Fruit fly (Drosophila melanogaster): ENCODE measurements around the gene Osi10a.

The Osi10a gene

dm6 chr3R:6290289-6290688, 26.5 kb downstream of the Osi10a start:
- TF ChIP-seq CG32121 (GFP tag; IDR thresholded peaks at IDR 0.05), result no peak

DNA sequence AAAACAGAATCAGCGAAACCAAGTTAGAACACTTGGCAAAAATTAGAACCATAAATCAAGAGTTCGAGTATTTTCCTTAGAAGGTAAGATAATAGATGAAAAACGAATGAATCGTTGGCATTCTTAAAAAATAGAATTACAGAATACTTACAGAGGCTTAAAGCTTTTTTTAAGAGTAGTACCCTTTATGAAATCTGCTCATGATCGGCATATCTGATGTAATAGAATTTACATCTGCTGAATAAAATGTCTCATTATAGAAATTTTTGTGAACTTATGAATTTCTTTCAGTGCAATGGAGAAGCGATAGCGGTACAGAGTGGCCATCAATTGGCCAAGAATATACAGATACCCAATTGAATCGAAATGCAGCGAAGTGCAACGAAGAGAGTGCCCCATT, 27.7 kb downstream of the Osi10a start, which contains the start of gene Osi13:
TSS of gene Osi13 (plus strand) at position 301 of the 400 bp plus-strand sequence.
- peak; percentile 11 for TF ChIP-seq CG8301 (tag; optimal IDR thresholded peaks at IDR 0.05)
- TF ChIP-seq CG14655 (GFP tag; optimal IDR thresholded peaks at IDR 0.05), result peak; percentile 10
- TF ChIP-seq EcR (GFP tag; optimal IDR thresholded peaks at IDR 0.05), result no peak

DNA sequence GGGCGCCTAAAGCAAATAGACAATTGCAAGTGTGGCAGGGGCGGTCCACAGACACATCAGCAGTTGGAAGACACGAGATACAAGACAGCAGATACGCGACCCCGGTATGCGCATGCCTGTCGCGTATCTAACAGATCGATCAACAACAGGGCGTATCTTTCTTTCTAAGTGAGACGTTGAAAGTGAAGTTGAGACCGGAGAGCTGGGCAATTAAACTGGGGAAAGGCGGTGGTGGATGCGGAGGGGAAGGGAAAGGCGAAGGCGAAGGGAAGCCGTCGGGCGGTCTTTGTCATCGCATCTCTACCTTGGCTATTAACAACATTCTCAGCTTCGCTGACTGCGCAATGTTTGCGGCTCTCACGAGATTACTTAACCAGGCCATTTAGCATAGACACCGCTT, 30.3 kb downstream of the Osi10a start:
- no peak for TF ChIP-seq gl (tag; optimal IDR thresholded peaks at IDR 0.05)
- no peak for TF ChIP-seq CG8159 (tag; optimal IDR thresholded peaks at IDR 0.05)
- TF ChIP-seq Pif1B (GFP tag; optimal IDR thresholded peaks at IDR 0.05), result no peak
- no peak for TF ChIP-seq EcR (GFP tag; optimal IDR thresholded peaks at IDR 0.05)
- no peak for TF ChIP-seq CG13204 (GFP tag; optimal IDR thresholded peaks at IDR 0.05)
- TF ChIP-seq D1 (tag; optimal IDR thresholded peaks at IDR 0.05), result no peak
- no peak for TF ChIP-seq Snoo (tag; optimal IDR thresholded peaks at IDR 0.05)
- TF ChIP-seq CG17806 (tag; optimal IDR thresholded peaks at IDR 0.05), result no peak
- TF ChIP-seq CG32121 (GFP tag; IDR thresholded peaks at IDR 0.05), result no peak

dm6 chr3R:6297164-6297563, 33.4 kb downstream of the Osi10a start:
- TF ChIP-seq fd96Ca (GFP tag; IDR thresholded peaks at IDR 0.05), result no peak
- no peak for TF ChIP-seq Pif1A (GFP tag; optimal IDR thresholded peaks at IDR 0.05)
- no peak for TF ChIP-seq CG4496 (GFP tag; IDR thresholded peaks at IDR 0.05)
- TF ChIP-seq CG15710 (tag; optimal IDR thresholded peaks at IDR 0.05), result no peak
- TF ChIP-seq CG8301 (tag; optimal IDR thresholded peaks at IDR 0.05), result no peak
- no peak for TF ChIP-seq D1 (tag; optimal IDR thresholded peaks at IDR 0.05)
- no peak for TF ChIP-seq EcR (GFP tag; optimal IDR thresholded peaks at IDR 0.05)
- no peak for TF ChIP-seq CG8159 (tag; optimal IDR thresholded peaks at IDR 0.05)
- TF ChIP-seq gl (tag; optimal IDR thresholded peaks at IDR 0.05), result no peak
- no peak for TF ChIP-seq CG32121 (GFP tag; IDR thresholded peaks at IDR 0.05)
- TF ChIP-seq CG9948 (tag; optimal IDR thresholded peaks at IDR 0.05), result no peak
- TF ChIP-seq rn (GFP tag; IDR thresholded peaks at IDR 0.05), result no peak
- no peak for TF ChIP-seq Pif1B (GFP tag; optimal IDR thresholded peaks at IDR 0.05)
- no peak for TF ChIP-seq Snoo (tag; optimal IDR thresholded peaks at IDR 0.05)
- no peak for TF ChIP-seq CG12605 (GFP tag; IDR thresholded peaks at IDR 0.05)

- TF ChIP-seq Pif1A (GFP tag; optimal IDR thresholded peaks at IDR 0.05), result no peak
- no peak for TF ChIP-seq CG14655 (GFP tag; optimal IDR thresholded peaks at IDR 0.05)
Observed at dm6 chr3R:6298828-6299227, 35.1 kb downstream of the Osi10a start, which contains the start of gene Osi14. Gene Osi14, plus strand, starts transcription at chr3R:6299128.

DNA sequence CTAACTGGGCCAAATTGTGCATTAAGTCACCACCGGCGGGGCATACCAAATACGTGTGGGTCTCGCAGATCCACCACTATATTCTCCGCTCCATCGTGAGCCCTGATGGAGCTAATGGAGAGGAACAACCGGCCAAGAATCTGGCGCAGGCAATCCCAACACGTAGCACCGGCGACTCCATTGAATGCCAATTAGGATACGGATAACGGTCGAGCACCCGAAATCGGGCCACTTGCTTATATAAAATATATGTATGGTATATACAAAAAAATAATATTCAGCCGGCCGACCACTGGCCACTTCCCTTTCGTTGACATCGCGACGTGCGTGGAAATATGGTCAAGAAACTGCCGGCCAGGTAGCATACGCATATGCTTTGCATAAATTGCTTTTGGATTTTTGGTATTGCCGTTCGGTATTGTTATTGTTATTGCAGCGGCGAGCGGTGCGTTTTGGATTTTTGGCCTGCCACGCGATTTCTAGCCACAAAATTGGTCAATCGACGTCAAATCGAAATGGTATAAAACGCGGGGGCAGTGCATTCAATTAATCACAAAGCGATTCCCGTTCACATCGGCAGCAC, 37.6 kb downstream of the Osi10a start, which contains the start of gene Osi15:
TSS of gene Osi15 (plus strand) at position 548 of the 583 bp plus-strand sequence.
- TF ChIP-seq CG12605 (GFP tag; IDR thresholded peaks at IDR 0.05) (no peak), CG4496 (GFP tag; IDR thresholded peaks at IDR 0.05) (no peak), fd96Ca (GFP tag; IDR thresholded peaks at IDR 0.05) (no peak), rn (GFP tag; IDR thresholded peaks at IDR 0.05) (no peak), CG14655 (GFP tag; optimal IDR thresholded peaks at IDR 0.05) (no peak), CG10348 (GFP tag; IDR thresholded peaks at IDR 0.05) (no peak), CG13204 (GFP tag; optimal IDR thresholded peaks at IDR 0.05) (no peak), CG8301 (tag; optimal IDR thresholded peaks at IDR 0.05) (no peak), D1 (tag; optimal IDR thresholded peaks at IDR 0.05) (no peak), CG17806 (tag; optimal IDR thresholded peaks at IDR 0.05) (no peak), Snoo (tag; optimal IDR thresholded peaks at IDR 0.05) (no peak), Pif1A (GFP tag; optimal IDR thresholded peaks at IDR 0.05) (no peak), CG15710 (tag; optimal IDR thresholded peaks at IDR 0.05) (no peak), Ets98B (GFP tag; IDR thresholded peaks at IDR 0.05) (no peak), EcR (GFP tag; optimal IDR thresholded peaks at IDR 0.05) (no peak), gl (tag; optimal IDR thresholded peaks at IDR 0.05) (no peak), CG34367 (tag; optimal IDR thresholded peaks at IDR 0.05) (no peak), CG9948 (tag; optimal IDR thresholded peaks at IDR 0.05) (no peak)

dm6 chr3R:6303738-6304137, 40.0 kb downstream of the Osi10a start, which contains the start of gene CG46396:
Gene CG46396, plus strand, starts transcription at chr3R:6304038.
- TF ChIP-seq gl (tag; optimal IDR thresholded peaks at IDR 0.05) (no peak), Snoo (tag; optimal IDR thresholded peaks at IDR 0.05) (no peak), CG13204 (GFP tag; optimal IDR thresholded peaks at IDR 0.05) (no peak), Ets98B (GFP tag; IDR thresholded peaks at IDR 0.05) (no peak), Pif1A (GFP tag; optimal IDR thresholded peaks at IDR 0.05) (no peak), EcR (GFP tag; optimal IDR thresholded peaks at IDR 0.05) (no peak), Pif1B (GFP tag; optimal IDR thresholded peaks at IDR 0.05) (no peak)

DNA sequence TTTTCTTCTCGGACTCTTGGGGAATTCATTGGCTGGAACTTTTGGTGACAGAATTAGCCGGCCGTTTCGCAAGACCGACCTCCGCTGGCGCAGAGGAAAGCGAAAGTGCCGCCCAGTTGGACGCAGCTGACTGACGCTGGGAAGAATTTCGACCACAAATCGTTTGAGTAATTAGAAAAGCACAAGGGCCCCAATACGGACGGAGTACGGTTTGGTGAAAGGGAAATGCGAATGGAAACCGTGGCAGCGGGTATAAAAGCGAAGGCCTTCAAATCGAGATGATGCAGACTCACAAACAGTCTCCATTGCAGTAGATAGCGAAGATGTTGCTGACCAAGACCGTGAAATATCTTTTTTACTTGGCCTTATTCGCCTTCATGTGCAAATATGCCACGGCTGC, 41.2 kb downstream of the Osi10a start, which contains the start of gene Osi16:
TSS of gene Osi16 (plus strand) at position 301 of the 400 bp plus-strand sequence.
- TF ChIP-seq CG13204 (GFP tag; optimal IDR thresholded peaks at IDR 0.05) (no peak), CG14655 (GFP tag; optimal IDR thresholded peaks at IDR 0.05) (no peak), Ets98B (GFP tag; IDR thresholded peaks at IDR 0.05) (no peak), CG15710 (tag; optimal IDR thresholded peaks at IDR 0.05) (no peak), CG4496 (GFP tag; IDR thresholded peaks at IDR 0.05) (no peak), CG8159 (tag; optimal IDR thresholded peaks at IDR 0.05) (no peak), CG17806 (tag; optimal IDR thresholded peaks at IDR 0.05) (no peak), Pif1A (GFP tag; optimal IDR thresholded peaks at IDR 0.05) (no peak), Snoo (tag; optimal IDR thresholded peaks at IDR 0.05) (no peak), fd96Ca (GFP tag; IDR thresholded peaks at IDR 0.05) (no peak), D1 (tag; optimal IDR thresholded peaks at IDR 0.05) (no peak)

All from whole organism, pupa.